Fruit fly (Drosophila melanogaster) whole organism, embryonic: ENCODE data around the gene CG7518.
A peak's percentile ranks its signal among the peaks of the same experiment; 100 is the strongest.

Source experiments
- Aef1 ChIP-seq: fragments of 200-800 bp; sonication (Bioruptor generic); IDR thresholded peaks from 3 replicates; pipeline ENCODE4 v1.3.6; 2022; ENCODE audit warnings: missing biosample characterization, missing genetic modification characterization
- C15 ChIP-seq: fragments of 200-800 bp; sonication (Bioruptor generic); IDR thresholded peaks from 3 replicates; pipeline ENCODE4 v1.3.6; 2022; ENCODE audit warnings: missing biosample characterization, missing genetic modification characterization
- CG10654 ChIP-seq: fragments of 200-800 bp; sonication (Bioruptor generic); optimal IDR thresholded peaks from 2 replicates; lab custom pipeline; 2016; ENCODE audit warnings: missing biosample characterization, missing genetic modification characterization
- CG11695 ChIP-seq: fragments of 200-800 bp; sonication (Bioruptor generic); IDR thresholded peaks from 3 replicates; pipeline ENCODE4 v1.3.6; 2022; ENCODE audit warnings: missing biosample characterization, missing genetic modification characterization
- CG13123 ChIP-seq: fragments of 200-800 bp; sonication (Bioruptor generic); optimal IDR thresholded peaks from 2 replicates; lab custom pipeline; 2016; ENCODE audit warnings: missing biosample characterization, missing genetic modification characterization
- CG14441 ChIP-seq: fragments of 200-800 bp; sonication (Bioruptor generic); IDR thresholded peaks from 2 replicates; pipeline ENCODE4 v1.3.6; 2022; ENCODE audit warnings: missing biosample characterization, missing genetic modification characterization
- CG1647 ChIP-seq: fragments of 200-800 bp; sonication (Bioruptor generic); optimal IDR thresholded peaks from 3 replicates; lab custom pipeline; 2016; ENCODE audit warnings: missing biosample characterization, missing genetic modification characterization
- CG16863 ChIP-seq: fragments of 200-800 bp; sonication (Bioruptor generic); optimal IDR thresholded peaks from 3 replicates; lab custom pipeline; 2016; ENCODE audit warnings: missing biosample characterization, missing genetic modification characterization
- CG1832 ChIP-seq: fragments of 200-800 bp; sonication (Bioruptor generic); optimal IDR thresholded peaks from 2 replicates; lab custom pipeline; 2017; ENCODE audit warnings: missing biosample characterization, mild to moderate bottlenecking, missing genetic modification characterization, inconsistent platforms
- CG33557 ChIP-seq: fragments of 200-800 bp; sonication (Bioruptor generic); optimal IDR thresholded peaks from 2 replicates; lab custom pipeline; 2019; ENCODE audit warnings: missing biosample characterization, mild to moderate bottlenecking, missing genetic modification characterization, moderate library complexity
- CG34422 ChIP-seq: fragments of 200-800 bp; sonication (Bioruptor generic); IDR thresholded peaks from 3 replicates; pipeline ENCODE4 v1.3.6; 2022; ENCODE audit warnings: missing biosample characterization, missing genetic modification characterization
- CG4404 ChIP-seq: fragments of 200-800 bp; sonication (Bioruptor generic); IDR thresholded peaks from 2 replicates; pipeline ENCODE4 v1.3.6; 2022; ENCODE audit warnings: missing biosample characterization, missing genetic modification characterization
- CG4820 ChIP-seq: fragments of 200-800 bp; sonication (Bioruptor generic); optimal IDR thresholded peaks from 3 replicates; lab custom pipeline; 2016; ENCODE audit warnings: missing biosample characterization, missing genetic modification characterization
- CG4854 ChIP-seq: fragments of 200-800 bp; sonication (Bioruptor generic); optimal IDR thresholded peaks from 2 replicates; lab custom pipeline; 2016; ENCODE audit warnings: missing biosample characterization, missing genetic modification characterization, inconsistent platforms
- CG6689 ChIP-seq: fragments of 200-800 bp; sonication (Bioruptor generic); IDR thresholded peaks from 2 replicates; pipeline ENCODE4 v1.3.6; 2022; ENCODE audit warnings: missing biosample characterization, missing genetic modification characterization
- CG9437 ChIP-seq: fragments of 200-800 bp; sonication (Bioruptor generic); optimal IDR thresholded peaks from 2 replicates; lab custom pipeline; 2018; ENCODE audit warnings: missing biosample characterization, mild to moderate bottlenecking, missing genetic modification characterization
- CG9932 ChIP-seq: fragments of 200-800 bp; sonication (Bioruptor generic); IDR thresholded peaks from 2 replicates; pipeline ENCODE4 v1.3.6; 2022; ENCODE audit warnings: missing biosample characterization, missing genetic modification characterization
- CkIIα-i1 ChIP-seq: fragments of 200-800 bp; sonication (Bioruptor generic); IDR thresholded peaks from 2 replicates; pipeline ENCODE4 v1.3.6; 2022; ENCODE audit warnings: missing biosample characterization, missing genetic modification characterization
- Dip2 ChIP-seq: fragments of 200-800 bp; sonication (Bioruptor generic); IDR thresholded peaks from 2 replicates; pipeline ENCODE4 v1.3.6; 2022; ENCODE audit warnings: missing biosample characterization, missing genetic modification characterization
- Dp ChIP-seq: fragments of 200-800 bp; sonication (Bioruptor generic); optimal IDR thresholded peaks from 2 replicates; lab custom pipeline; 2018; ENCODE audit warnings: missing biosample characterization, mild to moderate bottlenecking, missing genetic modification characterization, moderate library complexity
- ERR ChIP-seq: fragments of 200-800 bp; sonication (Bioruptor generic); optimal IDR thresholded peaks from 2 replicates; lab custom pipeline; 2016; ENCODE audit warnings: missing biosample characterization, missing genetic modification characterization
- Gug ChIP-seq: fragments of 200-800 bp; sonication (Bioruptor generic); IDR thresholded peaks from 4 replicates; pipeline ENCODE4 v1.3.6; 2022; ENCODE audit warnings: missing biosample characterization, missing genetic modification characterization
- MTF-1 ChIP-seq: fragments of 200-800 bp; sonication (Bioruptor generic); optimal IDR thresholded peaks from 2 replicates; lab custom pipeline; 2018; ENCODE audit warnings: missing biosample characterization, mild to moderate bottlenecking, missing genetic modification characterization, borderline replicate concordance
- NFAT ChIP-seq: fragments of 200-800 bp; sonication (Bioruptor generic); IDR thresholded peaks from 2 replicates; pipeline ENCODE4 v1.3.6; 2022; ENCODE audit warnings: missing biosample characterization, missing genetic modification characterization
- Optix ChIP-seq: fragments of 200-800 bp; sonication (Bioruptor generic); IDR thresholded peaks from 3 replicates; pipeline ENCODE4 v1.3.6; 2022; ENCODE audit warnings: missing biosample characterization, missing genetic modification characterization
- Ptx1 ChIP-seq: fragments of 200-800 bp; sonication (Bioruptor generic); IDR thresholded peaks from 2 replicates; pipeline ENCODE4 v1.3.6; 2022; ENCODE audit warnings: missing biosample characterization, missing genetic modification characterization
- Rfx ChIP-seq: fragments of 200-800 bp; sonication (Bioruptor generic); IDR thresholded peaks from 2 replicates; pipeline ENCODE4 v1.3.6; 2022; ENCODE audit warnings: missing biosample characterization, missing genetic modification characterization
- Usf ChIP-seq: fragments of 200-800 bp; sonication (Bioruptor generic); optimal IDR thresholded peaks from 2 replicates; lab custom pipeline; 2017; ENCODE audit warnings: missing genotype, missing biosample characterization, missing genetic modification characterization
- al ChIP-seq: fragments of 200-800 bp; sonication (Bioruptor generic); IDR thresholded peaks from 2 replicates; pipeline ENCODE4 v1.3.6; 2022; ENCODE audit warnings: missing biosample characterization, missing genetic modification characterization
- ase ChIP-seq: fragments of 200-800 bp; sonication (Bioruptor generic); IDR thresholded peaks from 3 replicates; pipeline ENCODE4 v1.3.6; 2022; ENCODE audit warnings: missing biosample characterization, missing genetic modification characterization
- caup ChIP-seq: fragments of 200-800 bp; sonication (Bioruptor generic); optimal IDR thresholded peaks from 3 replicates; lab custom pipeline; 2017; ENCODE audit warnings: missing biosample characterization, mild to moderate bottlenecking, missing genetic modification characterization, moderate library complexity; ENCODE audit not compliant: severe bottlenecking
- fd96Cb ChIP-seq: fragments of 200-800 bp; sonication (Bioruptor generic); optimal IDR thresholded peaks from 2 replicates; lab custom pipeline; 2018; ENCODE audit warnings: missing biosample characterization, mild to moderate bottlenecking, missing genetic modification characterization, moderate library complexity
- grau ChIP-seq: fragments of 200-800 bp; optimal IDR thresholded peaks from 3 replicates; lab custom pipeline; 2019; ENCODE audit warnings: missing biosample characterization, mild to moderate bottlenecking, missing genetic modification characterization, moderate library complexity
- hth ChIP-seq: fragments of >200 bp; optimal IDR thresholded peaks from 2 replicates; lab custom pipeline; 2017; ENCODE audit warnings: inconsistent platforms
- lmd ChIP-seq: fragments of 200-800 bp; sonication (Bioruptor generic); IDR thresholded peaks from 2 replicates; pipeline ENCODE4 v1.3.6; 2022; ENCODE audit warnings: missing biosample characterization, missing genetic modification characterization
- lola ChIP-seq, 3 experiments: fragments of >200 bp in 2 of 3; fragments of 200-800 bp in 1 of 3; sonication (Bioruptor generic) in 1 of 3; optimal IDR thresholded peaks; 2 replicates each; lab custom pipeline; 2017 to 2019; ENCODE audit warnings: missing biosample characterization in 3 of 3, missing genetic modification characterization in 3 of 3, mild to moderate bottlenecking in 1 of 3, moderate library complexity in 1 of 3
- mirr ChIP-seq: fragments of 200-800 bp; sonication (Bioruptor generic); optimal IDR thresholded peaks from 3 replicates; lab custom pipeline; 2018; ENCODE audit warnings: missing biosample characterization, mild to moderate bottlenecking, missing genetic modification characterization
- pfk ChIP-seq: fragments of 200-800 bp; sonication (Bioruptor generic); optimal IDR thresholded peaks from 2 replicates; lab custom pipeline; 2018; ENCODE audit warnings: missing biosample characterization, mild to moderate bottlenecking, missing genetic modification characterization, moderate library complexity
- row ChIP-seq: fragments of 200-800 bp; sonication (Bioruptor generic); IDR thresholded peaks from 3 replicates; pipeline ENCODE4 v1.3.6; 2022; ENCODE audit warnings: missing biosample characterization, missing genetic modification characterization
- sens ChIP-seq: fragments of 200-800 bp; sonication (Bioruptor generic); peaks from one replicate; lab custom pipeline; 2016; ENCODE audit warnings: missing biosample characterization, missing genetic modification characterization
- slbo ChIP-seq: fragments of 200-800 bp; sonication (Bioruptor generic); IDR thresholded peaks from 2 replicates; pipeline ENCODE4 v1.3.6; 2022; ENCODE audit warnings: missing biosample characterization, missing genetic modification characterization
- slou ChIP-seq: fragments of 200-800 bp; sonication (Bioruptor generic); optimal IDR thresholded peaks from 3 replicates; lab custom pipeline; 2016; ENCODE audit warnings: missing biosample characterization, missing genetic modification characterization
- sna ChIP-seq: fragments of 200-800 bp; sonication (Bioruptor generic); IDR thresholded peaks from 2 replicates; pipeline ENCODE4 v1.3.6; 2022; ENCODE audit warnings: missing biosample characterization, missing genetic modification characterization; ENCODE audit not compliant: partially characterized antibody
- so ChIP-seq: fragments of 200-800 bp; sonication (Bioruptor generic); IDR thresholded peaks from 3 replicates; pipeline ENCODE4 v1.3.6; 2022; ENCODE audit warnings: missing biosample characterization, missing genetic modification characterization
- tgo ChIP-seq: fragments of 200-800 bp; sonication (Bioruptor generic); IDR thresholded peaks from 3 replicates; pipeline ENCODE4 v1.3.6; 2022; ENCODE audit warnings: missing biosample characterization, missing genetic modification characterization
- tin ChIP-seq: fragments of 200-800 bp; sonication (Bioruptor generic); optimal IDR thresholded peaks from 3 replicates; lab custom pipeline; 2016; ENCODE audit warnings: missing biosample characterization, missing genetic modification characterization
- twi ChIP-seq: fragments of 200-800 bp; optimal IDR thresholded peaks from 2 replicates; lab custom pipeline; 2019; ENCODE audit warnings: missing biosample characterization, mild to moderate bottlenecking, missing genetic modification characterization, moderate library complexity
- yki ChIP-seq: fragments of >200 bp; optimal IDR thresholded peaks from 3 replicates; lab custom pipeline; 2018

The CG7518 gene

dm6 chr3R:13036064-13036463, 38.2 kb downstream of the CG7518 start:
- no peak for TF ChIP-seq mirr (GFP tag; lab: Kevin White, UChicago)
- TF ChIP-seq twi (tag; lab: Kevin White, UChicago), result peak; percentile 94
- no peak for TF ChIP-seq yki (lab: Kevin White, UChicago)
- TF ChIP-seq CG11695 (GFP tag; lab: Robert Waterston, UW), result no peak

- no peak for TF ChIP-seq CG16863 (GFP tag; lab: Kevin White, UChicago)
- no peak for TF ChIP-seq fd96Cb (tag; lab: Kevin White, UChicago)
- no peak for TF ChIP-seq MTF-1 (GFP tag; lab: Kevin White, UChicago)
- TF ChIP-seq CG13123 (GFP tag; lab: Kevin White, UChicago), result no peak
- TF ChIP-seq Dip2 (GFP tag; lab: Robert Waterston, UW), result no peak
- TF ChIP-seq tin (GFP tag; lab: Kevin White, UChicago), result no peak
- no peak for TF ChIP-seq Usf (GFP tag; lab: Kevin White, UChicago)
- no peak for TF ChIP-seq CG10654 (GFP tag; lab: Kevin White, UChicago)
- TF ChIP-seq lola (GFP tag; optimal IDR thresholded peaks at IDR 0.05; lab: Kevin White, UChicago), result no peak
- TF ChIP-seq slou (GFP tag; lab: Kevin White, UChicago), result no peak
Measured at dm6 chr3R:13038075-13038474, 40.2 kb downstream of the CG7518 start, which contains the start of gene CG11668. TSS of gene CG11668 (plus strand) at chr3R:13038375.

- TF ChIP-seq CG1647 (GFP tag; lab: Kevin White, UChicago) (no peak), NFAT (GFP tag; lab: Robert Waterston, UW) (no peak), CG4820 (GFP tag; lab: Kevin White, UChicago) (no peak), CG4404 (GFP tag; lab: Robert Waterston, UW) (no peak), pfk (no peak), tgo (GFP tag; lab: Robert Waterston, UW) (no peak), Rfx (GFP tag; lab: Robert Waterston, UW) (peak; percentile 54; the same call in 1 of the 2 replicates), CG1832 (GFP tag; lab: Kevin White, UChicago) (no peak), CkIIα-i1 (GFP tag; lab: Robert Waterston, UW) (no peak), CG4854 (no peak), Gug (GFP tag; lab: Robert Waterston, UW) (peak; percentile 53; the same call in 3 of the 4 replicates), CG34422 (no peak), Ptx1 (GFP tag; lab: Robert Waterston, UW) (peak; percentile 37; the same call in 1 of the 2 replicates), C15 (GFP tag; lab: Robert Waterston, UW) (no peak), CG9932 (peak; percentile 47), sna (GFP tag; lab: Robert Waterston, UW) (no peak), Dp (GFP tag; lab: Kevin White, UChicago) (no peak), CG33557 (GFP tag; lab: Kevin White, UChicago) (no peak), slbo (peak; percentile 64), al (GFP tag; lab: Robert Waterston, UW) (0 out of 2 replicates have a peak, but pooled peaks have one; percentile 12), ERR (GFP tag; lab: Kevin White, UChicago) (no peak), row (peak; percentile 63; the same call in 2 of the 3 replicates), so (no peak), lmd (GFP tag; lab: Robert Waterston, UW) (peak; percentile 36; the same call in 1 of the 2 replicates), sens (GFP tag; lab: Kevin White, UChicago) (peak; percentile 61), hth (lab: Kevin White, UChicago) (no peak), Optix (GFP tag; lab: Robert Waterston, UW) (0 out of 3 replicates have a peak, but pooled peaks have one; percentile 10), CG14441 (GFP tag; lab: Robert Waterston, UW) (0 out of 2 replicates have a peak, but pooled peaks have one; percentile 22), ase (GFP tag; lab: Robert Waterston, UW) (no peak), caup (GFP tag; lab: Kevin White, UChicago) (no peak), CG9437 (GFP tag; lab: Kevin White, UChicago) (no peak), Aef1 (GFP tag; lab: Robert Waterston, UW) (peak; percentile 40; the same call in 1 of the 3 replicates), CG6689 (GFP tag; lab: Robert Waterston, UW) (0 out of 2 replicates have a peak, but pooled peaks have one; percentile 14), grau (tag; lab: Kevin White, UChicago) (peak; percentile 55)
Measured at dm6 chr3R:13039037-13039583, 41.2 kb downstream of the CG7518 start.
